Fruit fly (Drosophila melanogaster) whole organism: ENCODE results near the gene Rchy1.

Experiments
- CG8478 ChIP-seq: fragments of >200 bp; optimal IDR thresholded peaks from 2 replicates; lab custom pipeline; 2018; ENCODE audit warnings: inconsistent platforms
- Dll ChIP-seq: fragments of >200 bp; optimal IDR thresholded peaks from 2 replicates; lab custom pipeline; 2017
- EcR ChIP-seq, 2 experiments: fragments of >200 bp; optimal IDR thresholded peaks; 2 replicates each; lab custom pipeline; 2017; ENCODE audit warnings: missing biosample characterization in 2 of 2, missing genetic modification characterization in 2 of 2, missing genetic modification reagents in 2 of 2
- pan ChIP-seq: fragments of >200 bp; optimal IDR thresholded peaks from 2 replicates; lab custom pipeline; 2017
- psq ChIP-seq: fragments of >200 bp; optimal IDR thresholded peaks from 2 replicates; lab custom pipeline; 2017
- usp ChIP-seq: fragments of >200 bp; optimal IDR thresholded peaks from 2 replicates; lab custom pipeline; 2017; ENCODE audit warnings: missing biosample characterization, missing genetic modification characterization, mixed read lengths

Rchy1 gene

DNA sequence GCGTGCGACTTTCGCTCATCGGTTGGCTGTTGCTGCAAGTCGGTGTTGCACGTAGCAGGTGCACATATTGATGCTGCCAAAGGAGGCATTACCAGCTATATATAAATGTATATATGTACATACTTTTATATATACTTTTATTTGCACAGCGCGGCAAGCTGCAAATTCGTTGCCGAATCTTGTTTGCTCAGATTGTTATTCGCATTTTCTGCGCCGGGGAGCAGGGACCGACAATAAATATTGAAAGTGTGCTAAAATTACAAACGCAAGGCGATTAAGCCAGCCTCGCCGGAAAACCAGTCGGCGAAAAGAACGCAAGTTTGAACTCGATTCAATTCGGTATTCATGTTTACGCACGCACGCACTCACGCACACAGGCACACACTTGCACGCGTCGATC is 689 bp downstream of the Rchy1 start:
- TF ChIP-seq pan: no peak

DNA sequence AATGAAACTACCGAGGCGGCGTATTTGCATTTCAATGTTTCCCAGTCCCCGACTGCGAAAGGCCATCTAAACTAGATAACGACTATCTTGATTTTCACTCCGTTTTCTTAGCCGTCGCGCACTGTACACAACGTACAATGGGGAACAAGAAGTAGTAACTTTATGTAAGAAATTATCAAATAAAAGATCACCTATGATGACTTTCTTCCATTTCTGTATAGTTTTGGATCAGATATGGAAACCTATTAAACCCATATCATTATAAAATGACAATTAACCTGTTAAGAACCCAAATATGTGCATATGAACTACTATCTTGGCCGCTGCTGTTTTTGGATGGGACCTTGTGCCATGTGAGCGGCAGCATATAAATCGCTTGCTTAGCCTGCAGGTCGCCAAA is 1.2 kb downstream of the Rchy1 start:
- TF ChIP-seq psq (no peak), EcR (GFP tag; optimal IDR thresholded peaks at IDR 0.05; lab: Kevin White, UChicago) (no peak), usp (GFP tag; lab: Kevin White, UChicago) (no peak), Dll (no peak), CG8478 (no peak), pan (no peak)

DNA sequence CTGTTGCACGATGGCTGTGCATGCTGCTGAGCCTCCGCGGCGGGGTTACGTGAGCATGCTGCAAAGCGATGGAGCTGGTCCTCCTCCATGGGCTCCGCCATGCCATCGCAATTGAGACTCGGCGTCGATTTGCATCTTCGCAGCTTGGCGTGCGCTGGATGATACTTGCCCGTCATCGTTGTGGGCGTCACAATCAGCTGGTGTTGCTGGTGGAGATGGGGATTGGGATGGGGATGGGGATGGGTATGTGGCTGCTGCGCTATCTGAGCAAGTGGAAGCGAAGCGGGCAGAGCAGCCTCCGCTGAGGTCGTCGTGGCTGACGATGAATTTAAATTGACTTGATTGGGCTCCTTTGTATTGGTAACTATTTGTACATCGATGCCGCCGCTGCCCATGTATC is 2.1 kb downstream of the Rchy1 start:
- no peak for TF ChIP-seq Dll
- TF ChIP-seq psq: no peak
- TF ChIP-seq EcR (GFP tag; optimal IDR thresholded peaks at IDR 0.05; lab: Kevin White, UChicago): no peak
- TF ChIP-seq pan: no peak
- TF ChIP-seq usp (GFP tag; lab: Kevin White, UChicago): no peak
- TF ChIP-seq CG8478: no peak

DNA sequence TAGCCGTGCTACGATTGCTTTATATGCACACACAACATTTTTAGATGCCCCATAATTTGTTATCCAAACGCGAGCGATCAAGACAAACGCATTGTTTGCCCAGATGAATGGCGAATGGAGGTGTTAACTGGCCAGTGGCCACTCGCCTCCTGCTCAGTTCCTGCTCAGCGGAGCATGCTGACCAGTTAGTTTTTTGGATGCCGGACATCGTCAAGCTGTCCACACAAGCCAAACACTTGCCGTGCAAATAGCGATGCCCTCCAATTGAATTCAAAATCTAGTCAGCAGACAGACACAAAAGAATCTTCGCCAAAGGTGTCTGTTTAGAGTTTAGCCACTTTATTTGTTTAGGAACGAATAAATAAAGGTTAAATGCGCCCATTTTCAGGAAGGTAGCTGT is 3.2 kb downstream of the Rchy1 start:
- TF ChIP-seq usp (GFP tag; lab: Kevin White, UChicago): no peak
- no peak for TF ChIP-seq pan
- no peak for TF ChIP-seq Dll
- no peak for TF ChIP-seq psq
- TF ChIP-seq CG8478: no peak
- no peak for TF ChIP-seq EcR (GFP tag; optimal IDR thresholded peaks at IDR 0.05; lab: Kevin White, UChicago)

DNA sequence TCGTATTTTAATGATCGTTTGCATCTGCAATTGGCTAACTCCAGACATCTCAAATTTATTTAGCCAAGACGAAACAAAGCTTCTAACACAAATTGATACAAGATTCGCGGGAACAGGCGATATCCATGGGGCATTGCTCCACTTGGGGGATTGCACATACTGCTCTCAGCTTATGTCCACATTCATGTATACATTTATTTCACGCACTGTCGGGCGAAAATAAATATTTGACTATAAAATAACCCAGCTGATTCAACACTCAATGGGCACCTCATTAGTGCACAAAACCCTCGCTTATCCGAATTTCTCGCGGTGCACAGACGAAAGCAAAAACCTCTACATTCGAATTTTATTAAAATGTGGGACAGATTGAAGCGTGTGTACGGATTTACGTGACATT is 4.0 kb downstream of the Rchy1 start:
- no peak for TF ChIP-seq EcR (GFP tag; optimal IDR thresholded peaks at IDR 0.05; lab: Kevin White, UChicago)
- no peak for TF ChIP-seq usp (GFP tag; lab: Kevin White, UChicago)
- TF ChIP-seq psq: no peak
- no peak for TF ChIP-seq pan
- no peak for TF ChIP-seq CG8478
- no peak for TF ChIP-seq Dll

DNA sequence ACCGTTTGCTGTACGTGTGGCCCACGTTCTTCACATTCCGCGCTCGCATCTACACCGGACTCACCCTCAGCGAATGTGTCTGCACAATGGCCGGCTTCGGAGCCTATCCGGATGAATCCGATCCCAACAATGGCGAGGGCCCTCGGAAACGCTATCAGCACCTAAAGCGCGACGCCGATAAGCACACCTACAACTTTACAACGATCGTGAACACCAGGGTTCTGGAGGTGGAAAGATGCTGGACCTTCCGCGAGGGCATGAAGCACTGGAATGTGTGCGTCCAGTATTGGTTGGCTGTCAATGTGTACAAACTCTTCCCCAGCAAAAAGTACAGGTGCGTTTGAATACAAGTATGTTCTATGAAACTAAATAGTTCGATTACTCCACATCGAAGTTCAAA is 7.9 kb downstream of the Rchy1 start:
- TF ChIP-seq usp (GFP tag; lab: Kevin White, UChicago): no peak
- no peak for TF ChIP-seq psq
- no peak for TF ChIP-seq pan
- no peak for TF ChIP-seq Dll
- no peak for TF ChIP-seq EcR (GFP tag; optimal IDR thresholded peaks at IDR 0.05; lab: Kevin White, UChicago)
- TF ChIP-seq CG8478: no peak

DNA sequence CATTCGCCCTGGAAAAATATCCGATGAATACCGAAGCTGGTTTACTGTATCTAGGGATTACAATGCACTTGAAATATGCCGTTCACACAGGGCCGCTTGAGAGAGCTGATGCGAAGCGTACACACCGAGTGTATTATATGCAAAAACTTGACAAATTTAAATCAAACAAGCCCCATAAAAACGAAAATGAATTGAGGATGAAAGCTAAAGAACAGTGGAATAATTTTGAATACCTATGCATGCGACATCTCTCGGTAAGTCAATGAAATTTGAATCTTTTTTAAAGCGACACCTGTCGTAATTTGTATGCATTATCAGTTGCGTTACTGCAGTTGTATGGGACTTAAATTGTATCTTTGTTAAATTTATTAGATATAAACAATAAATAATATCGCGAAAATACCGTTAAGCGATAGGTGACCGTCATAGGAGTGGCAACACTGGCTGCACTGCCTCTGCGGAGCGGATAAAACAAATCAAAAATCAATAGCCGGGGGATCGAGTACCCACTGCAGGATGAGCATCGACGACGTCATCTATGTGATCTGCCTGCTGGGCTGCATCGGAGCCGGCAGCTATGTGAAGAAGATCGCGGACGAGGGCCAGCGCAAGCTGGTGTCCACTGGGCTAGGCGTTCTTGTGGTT is 9.4 kb downstream of the Rchy1 start, which contains the start of gene frj:
Gene frj (plus strand): TSS at position 98 of the 645 bp plus-strand sequence.
- TF ChIP-seq pan (no peak), psq (no peak), CG8478 (no peak), Dll (no peak), EcR (GFP tag; optimal IDR thresholded peaks at IDR 0.05; lab: Kevin White, UChicago) (no peak), usp (GFP tag; lab: Kevin White, UChicago) (no peak)

DNA sequence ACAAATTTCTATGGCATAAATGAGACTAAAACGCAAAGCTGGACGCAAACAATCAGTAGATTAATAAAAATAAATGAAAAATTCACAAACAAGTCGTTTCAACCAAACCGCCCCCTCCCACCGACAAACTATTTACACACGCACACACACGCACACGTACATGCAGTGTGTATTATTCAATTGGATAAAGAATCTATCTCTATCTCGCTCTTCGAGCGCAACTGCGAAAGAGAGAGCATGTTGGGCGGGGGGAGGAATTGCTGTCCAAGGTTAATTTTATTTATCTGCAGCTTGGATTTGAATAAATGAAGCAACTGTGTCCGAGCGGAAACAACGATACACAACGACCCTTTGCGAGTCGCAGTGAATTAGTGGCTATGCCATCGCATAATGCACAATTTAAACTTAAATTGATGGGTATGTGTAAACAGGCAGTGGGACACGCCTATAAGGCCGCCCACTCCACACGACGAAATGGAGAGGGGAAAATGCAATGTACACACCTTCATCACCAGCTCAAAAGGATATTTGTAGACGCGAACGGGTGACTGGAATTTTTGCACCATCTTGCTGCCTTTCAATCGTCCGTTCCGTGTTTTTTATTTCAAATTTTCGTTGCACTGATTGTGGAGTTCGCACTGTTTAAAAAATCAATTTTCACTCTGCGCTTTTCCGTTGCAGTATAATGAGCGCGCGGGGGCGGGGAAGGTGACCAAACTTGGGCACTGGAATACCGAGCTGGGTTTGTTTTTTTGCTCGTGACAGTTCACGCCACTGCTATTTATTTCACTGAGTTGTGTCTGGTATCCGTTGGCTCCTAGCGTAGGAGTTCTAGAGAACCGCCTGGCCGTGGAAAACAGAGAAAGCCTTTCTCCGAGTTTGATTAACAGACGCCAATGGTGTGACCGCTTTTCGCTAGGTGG is 10.2 kb downstream of the Rchy1 start, which contains the start of gene retm:
Gene retm (minus strand): TSS at position 898 of the 923 bp plus-strand sequence.
- TF ChIP-seq CG8478 (no peak), pan (no peak), EcR (GFP tag; optimal IDR thresholded peaks at IDR 0.05; lab: Kevin White, UChicago) (no peak), usp (GFP tag; lab: Kevin White, UChicago) (no peak), psq (no peak), Dll (no peak)

DNA sequence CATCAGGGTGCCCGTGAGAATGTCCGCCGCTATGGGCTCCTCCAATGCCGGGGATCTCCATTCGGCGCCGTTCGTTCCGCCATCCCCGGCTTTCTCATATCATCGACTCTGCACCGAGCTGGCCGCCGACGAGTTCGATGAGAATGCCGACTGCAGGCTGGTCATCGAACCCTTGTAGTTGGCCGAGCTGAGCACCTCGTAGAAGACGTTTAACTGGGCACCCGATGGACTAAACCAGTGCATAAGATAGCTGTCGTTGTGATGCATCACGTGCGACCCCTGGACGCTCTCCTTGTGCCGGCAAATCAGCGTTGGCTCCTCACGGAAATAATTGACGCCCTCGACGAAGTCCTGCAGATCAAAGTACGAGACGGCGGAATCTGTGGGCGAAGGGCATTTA is 15.7 kb downstream of the Rchy1 start:
- TF ChIP-seq psq (no peak), EcR (GFP tag; optimal IDR thresholded peaks at IDR 0.05; lab: Kevin White, UChicago) (no peak), pan (no peak), usp (GFP tag; lab: Kevin White, UChicago) (no peak), Dll (no peak), CG8478 (no peak)

DNA sequence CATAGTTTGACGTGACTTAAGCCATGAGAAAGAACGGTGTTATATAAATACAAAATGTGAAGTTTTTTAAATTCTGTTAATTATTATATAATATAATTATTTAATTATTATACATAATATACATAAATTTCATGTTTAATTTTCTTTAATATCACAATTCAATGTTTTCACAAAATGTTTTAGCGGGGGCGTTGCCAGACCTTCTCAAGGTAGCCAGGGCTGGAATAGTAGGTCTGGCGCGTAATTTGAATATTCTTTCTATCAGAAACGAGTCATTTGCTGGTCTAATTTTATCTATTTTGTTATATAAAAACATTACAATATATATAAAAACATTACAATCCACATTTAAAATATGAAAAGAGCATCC is 17.1 kb downstream of the Rchy1 start, which contains the start of gene Acox3:
Gene Acox3 (minus strand): TSS at position 70 of the 370 bp plus-strand sequence.
- TF ChIP-seq psq: no peak
- no peak for TF ChIP-seq usp (GFP tag; lab: Kevin White, UChicago)
- TF ChIP-seq EcR (GFP tag; optimal IDR thresholded peaks at IDR 0.05; lab: Kevin White, UChicago): no peak
- no peak for TF ChIP-seq Dll
- no peak for TF ChIP-seq pan
- no peak for TF ChIP-seq CG8478

DNA sequence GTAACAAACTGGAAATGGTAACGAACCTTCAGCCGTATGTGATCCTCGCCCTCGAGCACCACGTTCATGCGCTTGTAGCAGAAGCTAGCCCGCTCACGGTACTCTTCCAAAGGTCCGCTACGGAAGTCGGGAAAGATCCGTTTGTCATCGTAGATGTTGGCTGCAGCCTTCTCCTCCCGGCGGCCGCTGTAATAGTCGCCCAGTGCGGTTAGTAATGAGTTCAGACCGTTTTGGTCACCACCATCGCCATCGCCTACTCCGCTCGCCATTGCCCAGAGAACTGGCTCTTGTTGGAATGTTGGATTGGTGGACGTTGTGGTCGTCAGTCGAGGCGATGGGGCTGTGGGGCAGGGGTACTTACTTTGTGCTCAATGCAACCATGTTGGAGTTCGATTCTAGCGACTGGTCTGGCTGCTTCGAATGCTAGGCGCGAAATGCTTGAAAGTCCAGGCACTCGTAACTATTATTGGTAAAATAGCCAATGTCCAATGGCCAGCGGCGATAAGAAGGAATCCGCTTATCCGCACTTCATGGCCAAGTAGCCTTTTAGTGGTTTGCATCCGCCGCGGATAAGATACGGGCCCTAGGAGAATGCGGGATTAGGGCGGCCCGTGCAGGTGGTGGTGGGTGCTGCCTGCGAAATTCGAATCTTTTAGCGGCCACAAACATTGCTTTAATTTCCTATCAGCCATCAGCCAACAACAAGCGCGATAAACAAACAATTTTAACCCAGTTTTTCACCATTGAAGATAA is 17.7 kb downstream of the Rchy1 start:
- no peak for TF ChIP-seq Dll
- no peak for TF ChIP-seq pan
- no peak for TF ChIP-seq usp (GFP tag; lab: Kevin White, UChicago)
- no peak for TF ChIP-seq CG8478

DNA sequence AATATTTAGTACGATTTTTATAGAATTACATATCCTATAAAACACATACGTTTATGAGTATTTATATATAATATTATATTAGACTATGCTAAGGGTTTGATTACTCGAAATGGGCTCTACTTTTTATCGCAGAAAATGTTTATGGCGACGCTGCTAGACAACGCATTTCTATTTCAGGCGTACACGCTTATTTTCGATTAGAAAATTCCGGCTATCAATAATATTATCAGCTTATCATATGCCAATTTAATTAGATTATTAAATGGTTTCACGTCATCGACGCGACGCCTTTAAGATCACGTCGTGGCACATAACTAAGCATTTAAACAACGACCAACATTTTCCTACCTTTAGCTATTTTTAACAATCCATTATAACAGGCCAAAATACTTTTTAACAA is 39.1 kb downstream of the Rchy1 start:
- no peak for TF ChIP-seq pan
- TF ChIP-seq CG8478: no peak
- TF ChIP-seq Dll: no peak
- TF ChIP-seq usp (GFP tag; lab: Kevin White, UChicago): no peak

DNA sequence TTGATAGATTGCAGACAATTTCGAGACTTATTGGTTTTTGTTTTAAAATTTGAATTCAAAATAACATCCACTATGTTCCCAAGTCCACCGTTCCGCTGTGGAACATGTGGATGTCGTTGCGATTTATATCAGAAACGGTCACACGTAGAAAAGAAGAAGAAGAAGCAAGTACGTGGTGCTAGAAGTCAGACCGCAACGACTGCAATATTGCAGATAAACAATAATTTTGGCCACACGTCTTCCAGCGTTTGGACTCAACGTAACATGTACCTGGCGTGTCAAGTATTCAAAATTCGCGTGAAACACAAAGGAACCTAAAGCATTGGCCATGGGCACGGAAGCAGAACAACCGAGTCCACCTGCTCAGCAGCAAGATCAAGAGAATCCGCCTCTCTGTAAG is 41.3 kb downstream of the Rchy1 start, which contains the start of gene Fic:
Gene Fic (plus strand): TSS at position 139 of the 400 bp plus-strand sequence.
- no peak for TF ChIP-seq Dll
- no peak for TF ChIP-seq usp (GFP tag; lab: Kevin White, UChicago)
- TF ChIP-seq EcR (GFP tag; optimal IDR thresholded peaks at IDR 0.05; lab: Kevin White, UChicago): no peak
- TF ChIP-seq pan: no peak
- no peak for TF ChIP-seq psq
